Worm (Caenorhabditis elegans): Measurements from ENCODE around the gene T24C4.10.

- TF ChIP-seq ztf-29 (GFP tag; IDR thresholded peaks at IDR 0.05) (no peak), T22C8.4 (GFP tag; IDR thresholded peaks at IDR 0.05) (no peak), tab-1 (GFP tag; IDR thresholded peaks at IDR 0.05) (no peak), med-1 (GFP tag; optimal IDR thresholded peaks at IDR 0.05; ENCODE audit: insufficient read depth) (no peak), ref-1 (GFP tag; conservative IDR thresholded peaks at IDR 0.05) (no peak), cog-1 (tag; optimal IDR thresholded peaks at IDR 0.05) (no peak), flt-1 (GFP tag; IDR thresholded peaks at IDR 0.05) (no peak), klf-2 (GFP tag; conservative IDR thresholded peaks at IDR 0.05) (no peak)
Observed at ce11 chrIII:859898-860297, 31.1 kb downstream of the T24C4.10 start, which contains the start of gene exos-4.2.

Measured in whole organism, midembryonic.